Worm (Caenorhabditis elegans) whole organism, early embryonic: ENCODE results near the gene R08F11.1.

Experiments
- F13C5.2 ChIP-seq: sonication (generic microtip); optimal IDR thresholded peaks from 2 replicates; lab custom pipeline; 2017; ENCODE audit warnings: mild to moderate bottlenecking, missing genetic modification characterization, inconsistent platforms, missing compliant biosample characterization
- aly-1 ChIP-seq: sonication (generic microtip); optimal IDR thresholded peaks from 2 replicates; lab custom pipeline; 2016; ENCODE audit warnings: missing genetic modification characterization, missing compliant biosample characterization
- ama-1 ChIP-seq: fragments of 150-350 bp; optimal IDR thresholded peaks from 2 replicates; lab custom pipeline; 2014
- ceh-36 ChIP-seq: sonication (generic microtip); optimal IDR thresholded peaks from 2 replicates; lab custom pipeline; 2016; ENCODE audit warnings: missing genetic modification characterization, inconsistent platforms, missing compliant biosample characterization
- hnd-1 ChIP-seq: sonication (generic microtip); optimal IDR thresholded peaks from 2 replicates; lab custom pipeline; 2016; ENCODE audit warnings: missing genetic modification characterization, missing compliant biosample characterization
- pes-1 ChIP-seq: fragments of 200-800 bp; sonication (Bioruptor generic); IDR thresholded peaks from 2 replicates; pipeline ENCODE4 v1.3.6; 2022; ENCODE audit warnings: missing genetic modification reagents, missing genetic modification characterization, missing compliant biosample characterization
- scrt-1 ChIP-seq: fragments of 200-800 bp; sonication (Bioruptor generic); IDR thresholded peaks from 2 replicates; pipeline ENCODE4 v1.3.6; 2022; ENCODE audit warnings: missing genetic modification characterization, missing compliant biosample characterization
- tbx-37 ChIP-seq: fragments of 200-800 bp; sonication (Bioruptor generic); conservative IDR thresholded peaks from 2 replicates; pipeline ENCODE4 v1.3.6; 2022; ENCODE audit warnings: missing genetic modification reagents, missing genetic modification characterization, missing compliant biosample characterization

DNA sequence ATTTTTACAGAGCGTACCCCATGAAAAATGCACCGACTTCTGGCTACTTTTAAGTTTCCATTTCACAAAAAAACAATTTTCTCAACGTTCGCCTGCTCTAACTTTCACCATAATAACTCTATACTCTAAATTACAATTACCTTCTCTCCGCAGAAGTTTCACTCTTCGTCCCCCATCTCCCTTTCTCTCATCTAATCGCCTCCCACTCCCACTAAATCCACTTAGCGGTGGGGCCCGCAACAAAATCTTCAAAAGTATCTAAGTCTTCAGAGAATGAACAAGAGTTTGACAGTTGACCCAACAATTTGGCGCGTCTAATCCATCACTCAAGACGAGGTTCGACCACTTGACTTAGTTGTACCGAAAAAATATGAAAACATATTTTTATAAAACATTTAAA lies 45.6 kb downstream of the R08F11.1 start:
- TF ChIP-seq ama-1 (lab: Kevin White, UChicago): no peak
- no peak for TF ChIP-seq pes-1 (GFP tag; lab: Robert Waterston, UW)
- no peak for TF ChIP-seq ceh-36 (tag; lab: Kevin White, UChicago)
- no peak for TF ChIP-seq F13C5.2 (tag; lab: Kevin White, UChicago)
- no peak for TF ChIP-seq tbx-37
- TF ChIP-seq scrt-1 (GFP tag; lab: Robert Waterston, UW): no peak
- no peak for TF ChIP-seq aly-1 (tag; lab: Kevin White, UChicago)
- TF ChIP-seq hnd-1: no peak
